Worm (Caenorhabditis elegans): ENCODE results near the gene C27A2.7.

ce11 chrII:5112082-5112481 lies 40.9 kb upstream of the C27A2.7 start, which contains the start of gene F09C12.8:
- no peak for TF ChIP-seq W03F9.2 (tag; optimal IDR thresholded peaks at IDR 0.05)
- TF ChIP-seq dao-5 (tag; optimal IDR thresholded peaks at IDR 0.05), result no peak
